Fruit fly (Drosophila melanogaster) whole organism, embryonic: ENCODE results near the gene CG33235.

ENCODE experiments used
- Aef1 ChIP-seq: fragments of 200-800 bp; sonication (Bioruptor generic); IDR thresholded peaks from 3 replicates; pipeline ENCODE4 v1.3.6; 2022; ENCODE audit warnings: missing biosample characterization, missing genetic modification characterization
- Asciz ChIP-seq: fragments of 200-800 bp; sonication (Bioruptor generic); optimal IDR thresholded peaks from 2 replicates; lab custom pipeline; 2017; ENCODE audit warnings: missing biosample characterization, mild to moderate bottlenecking, missing genetic modification characterization, missing genetic modification reagents
- Bgb ChIP-seq: fragments of 200-800 bp; sonication (Bioruptor generic); IDR thresholded peaks from 2 replicates; pipeline ENCODE4 v1.3.6; 2022; ENCODE audit warnings: missing biosample characterization, missing genetic modification characterization; ENCODE audit not compliant: partially characterized antibody
- CG10267 ChIP-seq: fragments of 200-800 bp; sonication (Bioruptor generic); optimal IDR thresholded peaks from 2 replicates; lab custom pipeline; 2018; ENCODE audit warnings: missing biosample characterization, mild to moderate bottlenecking, missing genetic modification characterization, moderate library complexity
- CG11695 ChIP-seq: fragments of 200-800 bp; sonication (Bioruptor generic); IDR thresholded peaks from 3 replicates; pipeline ENCODE4 v1.3.6; 2022; ENCODE audit warnings: missing biosample characterization, missing genetic modification characterization
- CG13424 ChIP-seq: fragments of 200-800 bp; sonication (Bioruptor generic); optimal IDR thresholded peaks from 2 replicates; lab custom pipeline; 2019; ENCODE audit warnings: missing biosample characterization, mild to moderate bottlenecking, missing genetic modification characterization, moderate library complexity
- CG13775 ChIP-seq: fragments of 200-800 bp; sonication (Bioruptor generic); optimal IDR thresholded peaks from 3 replicates; lab custom pipeline; 2017; ENCODE audit warnings: missing biosample characterization, mild to moderate bottlenecking, missing genetic modification characterization
- CG14965 ChIP-seq: fragments of 200-800 bp; sonication (Bioruptor generic); optimal IDR thresholded peaks from 2 replicates; lab custom pipeline; 2016; ENCODE audit warnings: missing biosample characterization, missing genetic modification characterization, borderline replicate concordance
- CG15073 ChIP-seq: fragments of 200-800 bp; sonication (Bioruptor generic); optimal IDR thresholded peaks from 2 replicates; lab custom pipeline; 2016; ENCODE audit warnings: missing biosample characterization, missing genetic modification characterization
- CG1529 ChIP-seq: fragments of 200-800 bp; sonication (Bioruptor generic); optimal IDR thresholded peaks from 3 replicates; lab custom pipeline; 2018; ENCODE audit warnings: missing biosample characterization, missing genetic modification characterization
- CG1602 ChIP-seq: fragments of 200-800 bp; sonication (Bioruptor generic); optimal IDR thresholded peaks from 3 replicates; lab custom pipeline; 2016; ENCODE audit warnings: missing biosample characterization, missing genetic modification characterization
- CG16779 ChIP-seq: fragments of 200-800 bp; sonication (Bioruptor generic); IDR thresholded peaks from 2 replicates; pipeline ENCODE4 v1.3.6; 2022; ENCODE audit warnings: missing biosample characterization, missing genetic modification characterization
- CG16813 ChIP-seq: fragments of 200-800 bp; sonication (Bioruptor generic); IDR thresholded peaks from 3 replicates; pipeline ENCODE4 v1.3.6; 2022; ENCODE audit warnings: missing biosample characterization, missing genetic modification characterization; ENCODE audit not compliant: partially characterized antibody
- CG17385 ChIP-seq: fragments of 200-800 bp; sonication (Bioruptor generic); optimal IDR thresholded peaks from 3 replicates; lab custom pipeline; 2018; ENCODE audit warnings: missing biosample characterization, mild to moderate bottlenecking, missing genetic modification characterization
- CG3065 ChIP-seq: fragments of 200-800 bp; sonication (Bioruptor generic); optimal IDR thresholded peaks from 2 replicates; lab custom pipeline; 2016; ENCODE audit warnings: missing biosample characterization, missing genetic modification characterization
- CG3163 ChIP-seq: fragments of 200-800 bp; sonication (Bioruptor generic); optimal IDR thresholded peaks from 3 replicates; lab custom pipeline; 2016; ENCODE audit warnings: missing biosample characterization, missing genetic modification characterization
- CG5245 ChIP-seq: fragments of 200-800 bp; sonication (Bioruptor generic); optimal IDR thresholded peaks from 3 replicates; lab custom pipeline; 2016; ENCODE audit warnings: missing biosample characterization, missing genetic modification characterization
- CG5953 ChIP-seq: fragments of 200-800 bp; sonication (Bioruptor generic); IDR thresholded peaks from 2 replicates; pipeline ENCODE4 v1.3.6; 2022; ENCODE audit warnings: missing biosample characterization, missing genetic modification characterization
- CG6854 ChIP-seq: fragments of 200-800 bp; sonication (Bioruptor generic); optimal IDR thresholded peaks from 3 replicates; lab custom pipeline; 2017; ENCODE audit warnings: missing biosample characterization, mild to moderate bottlenecking, missing genetic modification characterization
- CG7357 ChIP-seq: fragments of 200-800 bp; sonication (Bioruptor generic); IDR thresholded peaks from 3 replicates; pipeline ENCODE4 v1.3.6; 2022; ENCODE audit warnings: missing biosample characterization, missing genetic modification characterization
- CG9437 ChIP-seq: fragments of 200-800 bp; sonication (Bioruptor generic); optimal IDR thresholded peaks from 2 replicates; lab custom pipeline; 2018; ENCODE audit warnings: missing biosample characterization, mild to moderate bottlenecking, missing genetic modification characterization
- E2f1 ChIP-seq: fragments of 200-800 bp; sonication (Bioruptor generic); IDR thresholded peaks from 2 replicates; pipeline ENCODE4 v1.3.6; 2022; ENCODE audit warnings: missing biosample characterization, missing genetic modification characterization
- Hr3 ChIP-seq: fragments of 200-800 bp; sonication (Bioruptor generic); optimal IDR thresholded peaks from 3 replicates; lab custom pipeline; 2016; ENCODE audit warnings: missing biosample characterization, missing genetic modification characterization
- MTF-1 ChIP-seq: fragments of 200-800 bp; sonication (Bioruptor generic); optimal IDR thresholded peaks from 2 replicates; lab custom pipeline; 2018; ENCODE audit warnings: missing biosample characterization, mild to moderate bottlenecking, missing genetic modification characterization, borderline replicate concordance
- Med ChIP-seq: fragments of 200-800 bp; sonication (Bioruptor generic); peaks from one replicate; lab custom pipeline; 2016; ENCODE audit warnings: missing biosample characterization, missing genetic modification characterization, mild to moderate bottlenecking, inconsistent platforms, moderate library complexity
- Mrtf ChIP-seq: fragments of 200-800 bp; sonication (Bioruptor generic); IDR thresholded peaks from 3 replicates; pipeline ENCODE4 v1.3.6; 2022; ENCODE audit warnings: missing biosample characterization, missing genetic modification characterization
- PHDP ChIP-seq: fragments of 200-800 bp; sonication (Bioruptor generic); optimal IDR thresholded peaks from 3 replicates; lab custom pipeline; 2018; ENCODE audit warnings: missing biosample characterization, mild to moderate bottlenecking, missing genetic modification characterization, moderate library complexity
- Poxn ChIP-seq: fragments of 200-800 bp; sonication (Bioruptor generic); IDR thresholded peaks from 2 replicates; pipeline ENCODE4 v1.3.6; 2022; ENCODE audit warnings: missing biosample characterization, missing genetic modification characterization
- Ptx1 ChIP-seq: fragments of 200-800 bp; sonication (Bioruptor generic); IDR thresholded peaks from 2 replicates; pipeline ENCODE4 v1.3.6; 2022; ENCODE audit warnings: missing biosample characterization, missing genetic modification characterization
- Scr ChIP-seq: fragments of 200-800 bp; sonication (Bioruptor generic); IDR thresholded peaks from 2 replicates; pipeline ENCODE4 v1.3.6; 2022; ENCODE audit warnings: missing biosample characterization, missing genetic modification characterization; ENCODE audit not compliant: partially characterized antibody
- Sry-β ChIP-seq: fragments of 200-800 bp; sonication (Bioruptor generic); optimal IDR thresholded peaks from 2 replicates; lab custom pipeline; 2018; ENCODE audit warnings: missing biosample characterization, mild to moderate bottlenecking, missing genetic modification characterization, moderate library complexity
- Trl ChIP-seq, 3 experiments: fragments of >200 bp in 2 of 3; fragments of 200-800 bp in 1 of 3; sonication (Bioruptor generic) in 1 of 3; optimal IDR thresholded peaks; 2 replicates in 1 of 3; 3 replicates in 2 of 3; lab custom pipeline; 2016 to 2017; ENCODE audit warnings: missing biosample characterization in 1 of 3, missing genetic modification characterization in 1 of 3
- Xbp1 ChIP-seq: fragments of 200-800 bp; sonication (Bioruptor generic); optimal IDR thresholded peaks from 3 replicates; lab custom pipeline; 2016; ENCODE audit warnings: missing biosample characterization, mild to moderate bottlenecking, missing genetic modification characterization
- ac ChIP-seq: fragments of 200-800 bp; sonication (Bioruptor generic); optimal IDR thresholded peaks from 3 replicates; lab custom pipeline; 2017; ENCODE audit warnings: missing biosample characterization, mild to moderate bottlenecking, missing genetic modification characterization
- caup ChIP-seq: fragments of 200-800 bp; sonication (Bioruptor generic); optimal IDR thresholded peaks from 3 replicates; lab custom pipeline; 2017; ENCODE audit warnings: missing biosample characterization, mild to moderate bottlenecking, missing genetic modification characterization, moderate library complexity; ENCODE audit not compliant: severe bottlenecking
- chif ChIP-seq, 2 experiments: fragments of 200-800 bp; sonication (Bioruptor generic); optimal IDR thresholded peaks; 3 replicates each; lab custom pipeline; 2016; ENCODE audit warnings: missing biosample characterization in 2 of 2, missing genetic modification characterization in 2 of 2
- ci ChIP-seq: fragments of 200-800 bp; sonication (Bioruptor generic); IDR thresholded peaks from 3 replicates; pipeline ENCODE4 v1.3.6; 2022; ENCODE audit warnings: missing biosample characterization, missing genetic modification characterization
- crp ChIP-seq, 2 experiments: fragments of 200-800 bp; sonication (Bioruptor generic); optimal IDR thresholded peaks; 2 replicates in 1 of 2; 3 replicates in 1 of 2; lab custom pipeline; 2017; ENCODE audit warnings: missing biosample characterization in 2 of 2, missing genetic modification characterization in 2 of 2, mild to moderate bottlenecking in 1 of 2, moderate library complexity in 1 of 2
- dmrt99B ChIP-seq: fragments of 200-800 bp; sonication (Bioruptor generic); optimal IDR thresholded peaks from 2 replicates; lab custom pipeline; 2018; ENCODE audit warnings: missing biosample characterization, mild to moderate bottlenecking, missing genetic modification characterization, moderate library complexity
- dpn ChIP-seq, 2 experiments: fragments of 200-800 bp; sonication (Bioruptor generic); optimal IDR thresholded peaks; 3 replicates each; lab custom pipeline; 2016; ENCODE audit warnings: missing biosample characterization in 2 of 2, missing genetic modification characterization in 2 of 2
- fd96Cb ChIP-seq: fragments of 200-800 bp; sonication (Bioruptor generic); optimal IDR thresholded peaks from 2 replicates; lab custom pipeline; 2018; ENCODE audit warnings: missing biosample characterization, mild to moderate bottlenecking, missing genetic modification characterization, moderate library complexity
- hb ChIP-seq: fragments of 200-800 bp; sonication (Bioruptor generic); IDR thresholded peaks from 3 replicates; pipeline ENCODE4 v1.3.6; 2022; ENCODE audit warnings: missing biosample characterization, missing genetic modification characterization; ENCODE audit not compliant: partially characterized antibody
- her ChIP-seq: fragments of 200-800 bp; sonication (Bioruptor generic); optimal IDR thresholded peaks from 2 replicates; lab custom pipeline; 2016; ENCODE audit warnings: missing biosample characterization, missing genetic modification characterization
- insv ChIP-seq, 2 experiments: fragments of 200-800 bp; sonication (Bioruptor generic); optimal IDR thresholded peaks; 3 replicates each; lab custom pipeline; 2016 to 2018; ENCODE audit warnings: missing biosample characterization in 2 of 2, missing genetic modification characterization in 2 of 2
- maf-S ChIP-seq: fragments of 200-800 bp; sonication (Bioruptor generic); optimal IDR thresholded peaks from 2 replicates; lab custom pipeline; 2016; ENCODE audit warnings: missing biosample characterization, missing genetic modification characterization
- trh ChIP-seq: fragments of 200-800 bp; sonication (Bioruptor generic); optimal IDR thresholded peaks from 2 replicates; lab custom pipeline; 2016; ENCODE audit warnings: missing biosample characterization, missing genetic modification characterization
- unpg ChIP-seq: fragments of 200-800 bp; sonication (Bioruptor generic); optimal IDR thresholded peaks from 3 replicates; lab custom pipeline; 2018; ENCODE audit warnings: missing biosample characterization, mild to moderate bottlenecking, missing genetic modification characterization, moderate library complexity
- vvl ChIP-seq: fragments of 200-800 bp; sonication (Bioruptor generic); IDR thresholded peaks from 2 replicates; pipeline ENCODE4 v1.3.6; 2022; ENCODE audit warnings: missing biosample characterization, missing genetic modification characterization

The CG33235 gene

dm6 chrX:11485075-11485474 is 6.3 kb downstream of the CG33235 start, which contains the start of gene Spase25 (continued):
- TF ChIP-seq CG10267 (tag; lab: Kevin White, UChicago) (peak; percentile 68), hb (0 out of 3 replicates have a peak, but pooled peaks have one; percentile 39)

- TF ChIP-seq CG1602 (no peak), CG16813 (GFP tag; lab: Robert Waterston, UW) (peak; percentile 39; the same call in 2 of the 3 replicates), ci (GFP tag; lab: Robert Waterston, UW) (peak; percentile 49; the same call in 1 of the 3 replicates), Bgb (peak; percentile 49; the same call in 1 of the 2 replicates), Med (GFP tag; lab: Kevin White, UChicago) (peak; percentile 87), CG15073 (GFP tag; lab: Kevin White, UChicago) (no peak), CG9437 (GFP tag; lab: Kevin White, UChicago) (no peak), E2f1 (GFP tag; lab: Robert Waterston, UW) (no peak), trh (GFP tag; lab: Kevin White, UChicago) (no peak), Poxn (GFP tag; lab: Robert Waterston, UW) (no peak), Asciz (no peak), dpn (GFP tag; optimal IDR thresholded peaks at IDR 0.05; lab: Kevin White, UChicago) (no peak), Xbp1 (no peak), CG3065 (GFP tag; lab: Kevin White, UChicago) (no peak), CG5245 (GFP tag; lab: Kevin White, UChicago) (no peak), MTF-1 (GFP tag; lab: Kevin White, UChicago) (no peak), crp (GFP tag; optimal IDR thresholded peaks at IDR 0.05; lab: Kevin White, UChicago) (peak in 1 of 2 experiments; percentile 58), caup (GFP tag; lab: Kevin White, UChicago) (no peak), unpg (GFP tag; lab: Kevin White, UChicago) (no peak), insv (GFP tag; optimal IDR thresholded peaks at IDR 0.05; lab: Kevin White, UChicago) (no peak), Aef1 (GFP tag; lab: Robert Waterston, UW) (no peak), CG7357 (GFP tag; lab: Robert Waterston, UW) (no peak), Sry-β (no peak), CG13775 (GFP tag; lab: Kevin White, UChicago) (no peak), maf-S (GFP tag; lab: Kevin White, UChicago) (no peak), Hr3 (GFP tag; lab: Kevin White, UChicago) (no peak), fd96Cb (tag; lab: Kevin White, UChicago) (no peak), CG1529 (GFP tag; lab: Kevin White, UChicago) (no peak), Mrtf (GFP tag; lab: Robert Waterston, UW) (no peak), CG6854 (GFP tag; lab: Kevin White, UChicago) (no peak), dmrt99B (tag; lab: Kevin White, UChicago) (no peak), CG3163 (GFP tag; lab: Kevin White, UChicago) (no peak), Ptx1 (GFP tag; lab: Robert Waterston, UW) (no peak), PHDP (tag; lab: Kevin White, UChicago) (no peak), CG14965 (GFP tag; lab: Kevin White, UChicago) (no peak), ac (GFP tag; lab: Kevin White, UChicago) (no peak), Trl (optimal IDR thresholded peaks at IDR 0.05; lab: Kevin White, UChicago) (no peak), Trl (GFP tag; optimal IDR thresholded peaks at IDR 0.05; lab: Kevin White, UChicago) (no peak), CG5953 (GFP tag; lab: Robert Waterston, UW) (no peak), CG17385 (no peak), vvl (GFP tag; lab: Robert Waterston, UW) (no peak), her (GFP tag; lab: Kevin White, UChicago) (no peak), chif (GFP tag; optimal IDR thresholded peaks at IDR 0.05; lab: Kevin White, UChicago) (peak in 1 of 2 experiments; percentile 2), Scr (GFP tag; lab: Robert Waterston, UW) (peak; percentile 38), CG16779 (GFP tag; lab: Robert Waterston, UW) (no peak), CG11695 (GFP tag; lab: Robert Waterston, UW) (no peak), CG13424 (tag; lab: Kevin White, UChicago) (no peak)
Measured at dm6 chrX:11483297-11483696, 8.1 kb downstream of the CG33235 start, which contains the start of gene Uba5. Gene Uba5 (plus strand): TSS chrX:11483518.
